Fruit fly (Drosophila melanogaster): ENCODE data around the gene CG34355.
"Not testable (repeated sequence)": the region's sequence is repeated elsewhere in the genome, so short reads cannot be mapped to it uniquely, and the experiment has no call there.

The CG34355 gene

DNA sequence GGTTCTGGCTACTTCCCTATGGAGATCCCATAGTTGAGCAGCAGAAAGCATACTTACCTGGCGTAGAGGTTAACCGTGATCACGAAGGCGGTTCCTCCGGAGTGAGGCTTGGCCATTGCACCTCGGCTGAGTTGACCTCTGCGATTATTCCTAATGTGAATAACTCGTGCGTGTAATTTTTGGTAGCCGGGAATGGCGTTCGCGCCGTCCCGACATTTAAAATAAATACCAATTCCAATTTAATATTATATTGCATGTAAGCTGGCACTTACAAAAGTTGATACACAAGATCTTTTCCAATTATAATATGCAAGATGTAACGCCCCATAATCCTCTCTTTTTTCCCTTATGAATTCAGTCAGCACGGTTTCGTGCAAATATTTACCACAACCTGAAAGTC, 24.2 kb downstream of the CG34355 start:
- TF ChIP-seq CG4360 (GFP tag; IDR thresholded peaks at IDR 0.05) = peak; percentile 38; the same call in 1 of the 2 replicates
- peak; percentile 64 for TF ChIP-seq sens (GFP tag)
- peak; percentile 44 for TF ChIP-seq Med (GFP tag)
- TF ChIP-seq CG10959 (GFP tag; IDR thresholded peaks at IDR 0.05) = peak; percentile 56; the same call in 1 of the 2 replicates
- TF ChIP-seq Xrp1 (GFP tag; IDR thresholded peaks at IDR 0.05) = 0 out of 2 replicates have a peak, but pooled peaks have one; percentile 28
- TF ChIP-seq prd (optimal IDR thresholded peaks at IDR 0.05) = not testable (repeated sequence)
- peak; percentile 59 for TF ChIP-seq prd (GFP tag; IDR thresholded peaks at IDR 0.05)
- 0 out of 3 replicates have a peak, but pooled peaks have one; percentile 22 for TF ChIP-seq zfh1 (GFP tag; IDR thresholded peaks at IDR 0.05)
- TF ChIP-seq CG34422 (GFP tag; IDR thresholded peaks at IDR 0.05) = 0 out of 3 replicates have a peak, but pooled peaks have one; percentile 7
- peak; percentile 15 for TF ChIP-seq pros (GFP tag; optimal IDR thresholded peaks at IDR 0.05)

DNA sequence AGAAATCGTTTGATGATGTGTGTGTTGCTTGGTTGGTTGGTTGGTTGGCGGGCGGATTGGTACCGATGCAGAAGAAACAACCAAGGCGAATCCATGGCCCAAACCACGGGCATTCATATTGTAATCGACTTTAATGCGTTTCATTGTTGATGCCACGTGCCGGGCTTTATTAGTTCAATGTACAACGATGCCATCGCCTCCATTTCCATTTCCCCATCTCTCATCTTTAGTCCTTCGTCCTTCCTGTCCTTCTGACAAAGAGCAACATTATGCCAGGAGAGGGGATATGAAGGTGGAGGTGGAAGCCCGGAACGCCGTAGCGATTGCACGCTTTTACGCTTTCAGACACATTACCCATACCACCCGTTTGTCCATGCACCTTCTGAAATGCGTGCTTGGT, 28.0 kb downstream of the CG34355 start:
- no peak for TF ChIP-seq CG14667 (GFP tag; IDR thresholded peaks at IDR 0.05)
- no peak for TF ChIP-seq chn (GFP tag; optimal IDR thresholded peaks at IDR 0.05)
- TF ChIP-seq rib (GFP tag; IDR thresholded peaks at IDR 0.05) = no peak
- no peak for TF ChIP-seq CG10274 (GFP tag; optimal IDR thresholded peaks at IDR 0.05)
- peak; percentile 15 for TF ChIP-seq Med (GFP tag)
- no peak for TF ChIP-seq slp2 (GFP tag; optimal IDR thresholded peaks at IDR 0.05)
- peak; percentile 74 for TF ChIP-seq abd-A (tag; optimal IDR thresholded peaks at IDR 0.05)
- peak; percentile 8 for TF ChIP-seq CG10543 (GFP tag; optimal IDR thresholded peaks at IDR 0.05)
- peak; percentile 7 for TF ChIP-seq gsb-n (tag; optimal IDR thresholded peaks at IDR 0.05)
- peak; percentile 99 for TF ChIP-seq Hey (tag; optimal IDR thresholded peaks at IDR 0.05)
- TF ChIP-seq ERR (GFP tag; optimal IDR thresholded peaks at IDR 0.05) = no peak
- no peak for TF ChIP-seq HLH54F (GFP tag; optimal IDR thresholded peaks at IDR 0.05)
- no peak for TF ChIP-seq run (tag; optimal IDR thresholded peaks at IDR 0.05)
- TF ChIP-seq fru (optimal IDR thresholded peaks at IDR 0.05) = no peak
- TF ChIP-seq CG16779 (GFP tag; IDR thresholded peaks at IDR 0.05) = no peak
- no peak for TF ChIP-seq CG30403 (GFP tag; optimal IDR thresholded peaks at IDR 0.05)
- no peak for TF ChIP-seq Dref (GFP tag; IDR thresholded peaks at IDR 0.05)
- TF ChIP-seq Sox100B (GFP tag; optimal IDR thresholded peaks at IDR 0.05) = no peak
- TF ChIP-seq jigr1 (GFP tag; IDR thresholded peaks at IDR 0.05) = no peak
- TF ChIP-seq dan (GFP tag; IDR thresholded peaks at IDR 0.05) = no peak
- TF ChIP-seq CG3163 (GFP tag; optimal IDR thresholded peaks at IDR 0.05) = no peak
- TF ChIP-seq CG13123 (GFP tag; optimal IDR thresholded peaks at IDR 0.05) = no peak
- TF ChIP-seq CG12155 (GFP tag; optimal IDR thresholded peaks at IDR 0.05) = no peak
- no peak for TF ChIP-seq Dip2 (GFP tag; IDR thresholded peaks at IDR 0.05)
- TF ChIP-seq CG3726 (GFP tag; IDR thresholded peaks at IDR 0.05) = no peak
- TF ChIP-seq twi (tag; optimal IDR thresholded peaks at IDR 0.05) = no peak
- TF ChIP-seq CG10959 (GFP tag; IDR thresholded peaks at IDR 0.05) = no peak
- no peak for TF ChIP-seq CG14710 (tag; optimal IDR thresholded peaks at IDR 0.05)
- no peak for TF ChIP-seq dmrt99B (tag; optimal IDR thresholded peaks at IDR 0.05)
- TF ChIP-seq D (optimal IDR thresholded peaks at IDR 0.05) = no peak
- TF ChIP-seq D (GFP tag; optimal IDR thresholded peaks at IDR 0.05) = peak; percentile 30
- no peak for TF ChIP-seq ash1 (GFP tag; optimal IDR thresholded peaks at IDR 0.05)
- TF ChIP-seq CG2199 (GFP tag; IDR thresholded peaks at IDR 0.05) = no peak
- no peak for TF ChIP-seq Side (GFP tag; optimal IDR thresholded peaks at IDR 0.05)

- TF ChIP-seq vnd (GFP tag; IDR thresholded peaks at IDR 0.05; ENCODE audit: partially characterized antibody) (0 out of 3 replicates have a peak, but pooled peaks have one; percentile 24), Dp (GFP tag; optimal IDR thresholded peaks at IDR 0.05) (no peak), jigr1 (GFP tag; IDR thresholded peaks at IDR 0.05) (no peak), CG1024 (GFP tag; IDR thresholded peaks at IDR 0.05) (no peak), dati (GFP tag; IDR thresholded peaks at IDR 0.05) (no peak), stwl (tag; optimal IDR thresholded peaks at IDR 0.05) (no peak), ewg (GFP tag; optimal IDR thresholded peaks at IDR 0.05) (peak; percentile 87), Dip3 (GFP tag; optimal IDR thresholded peaks at IDR 0.05) (no peak), Med (GFP tag) (peak; percentile 49), CG7786 (GFP tag; optimal IDR thresholded peaks at IDR 0.05) (no peak), Asciz (GFP tag; optimal IDR thresholded peaks at IDR 0.05) (no peak), sisA (GFP tag; IDR thresholded peaks at IDR 0.05) (no peak), p53 (GFP tag; optimal IDR thresholded peaks at IDR 0.05) (no peak), NC2α (GFP tag; optimal IDR thresholded peaks at IDR 0.05) (no peak)
Observed at dm6 chr3R:23846107-23846506, 42.4 kb downstream of the CG34355 start.

Measured in whole organism, embryonic.